Worm (Caenorhabditis elegans) whole organism, young adult: ENCODE measurements around the gene pigg-1.

Source experiments
- B0019.2 ChIP-seq: fragments of 200-800 bp; sonication (Bioruptor generic); conservative IDR thresholded peaks from 2 replicates; pipeline ENCODE4 v1.3.6; 2022; ENCODE audit warnings: missing genetic modification reagents, missing genetic modification characterization, missing compliant biosample characterization
- B0035.1 ChIP-seq: sonication (generic microtip); optimal IDR thresholded peaks from 2 replicates; lab custom pipeline; 2016; ENCODE audit warnings: missing genetic modification characterization, mild to moderate bottlenecking, missing compliant biosample characterization, missing genotype, missing genetic modification reagents
- B0336.3 ChIP-seq: fragments of 200-800 bp; sonication (Bioruptor generic); IDR thresholded peaks from 2 replicates; pipeline ENCODE4 v1.3.6; 2022; ENCODE audit warnings: missing genetic modification characterization, missing compliant biosample characterization
- D2030.7 ChIP-seq: fragments of 200-800 bp; sonication (Bioruptor generic); IDR thresholded peaks from 2 replicates; pipeline ENCODE4 v1.3.6; 2022; ENCODE audit warnings: missing genetic modification reagents, missing genetic modification characterization, missing compliant biosample characterization
- F33H1.4 ChIP-seq: fragments of 200-800 bp; sonication (Bioruptor generic); IDR thresholded peaks from 2 replicates; pipeline ENCODE4 v1.3.6; 2022; ENCODE audit warnings: missing genetic modification reagents, missing genetic modification characterization, missing compliant biosample characterization
- F49E8.2 ChIP-seq: sonication (generic microtip); optimal IDR thresholded peaks from 3 replicates; lab custom pipeline; 2017; ENCODE audit warnings: missing genetic modification characterization, mild to moderate bottlenecking, missing compliant biosample characterization, antibody characterized with exemption, moderate library complexity; ENCODE audit not compliant: insufficient read depth
- Y53G8AR.9 ChIP-seq: fragments of 200-800 bp; sonication (Bioruptor generic); conservative IDR thresholded peaks from 2 replicates; pipeline ENCODE4 v1.3.6; 2022; ENCODE audit warnings: missing genetic modification reagents, missing genetic modification characterization, missing compliant biosample characterization
- Y95B8A.8 ChIP-seq: fragments of 200-800 bp; sonication (Bioruptor generic); IDR thresholded peaks from 2 replicates; pipeline ENCODE4 v1.3.6; 2022; ENCODE audit warnings: missing genetic modification reagents, missing genetic modification characterization, missing compliant biosample characterization
- ama-1 ChIP-seq, 3 experiments: fragments of 150-350 bp in 1 of 3; sonication (generic microtip) in 2 of 3; optimal IDR thresholded peaks; 2 replicates each; lab custom pipeline; 2014 to 2018; ENCODE audit warnings: missing biosample characterization in 2 of 3, missing genetic modification characterization in 2 of 3, missing genetic modification reagents in 2 of 3
- aptf-3 ChIP-seq: fragments of 200-800 bp; sonication (Bioruptor generic); IDR thresholded peaks from 2 replicates; pipeline ENCODE4 v1.3.6; 2022; ENCODE audit warnings: missing genetic modification characterization, missing compliant biosample characterization
- bed-2 ChIP-seq: fragments of 200-800 bp; sonication (Bioruptor generic); IDR thresholded peaks from 2 replicates; pipeline ENCODE4 v1.3.6; 2022; ENCODE audit warnings: missing genetic modification reagents, missing genetic modification characterization, missing compliant biosample characterization
- ceh-100 ChIP-seq: fragments of 200-800 bp; sonication (Bioruptor generic); IDR thresholded peaks from 2 replicates; pipeline ENCODE4 v1.3.6; 2022; ENCODE audit warnings: missing genetic modification reagents, missing genetic modification characterization, missing compliant biosample characterization
- ceh-91 ChIP-seq: fragments of 200-800 bp; sonication (Bioruptor generic); IDR thresholded peaks from 2 replicates; pipeline ENCODE4 v1.3.6; 2022; ENCODE audit warnings: missing genetic modification reagents, missing genetic modification characterization, missing compliant biosample characterization
- dox-1 ChIP-seq: fragments of 200-800 bp; sonication (Bioruptor generic); IDR thresholded peaks from 2 replicates; pipeline ENCODE4 v1.3.6; 2022; ENCODE audit warnings: missing genetic modification reagents, missing genetic modification characterization, missing compliant biosample characterization
- dpl-1 ChIP-seq: fragments of 150-350 bp; optimal IDR thresholded peaks from 2 replicates; lab custom pipeline; 2014; ENCODE audit warnings: missing biosample characterization, missing genetic modification reagents, missing genetic modification characterization
- efl-1 ChIP-seq: fragments of 150-350 bp; optimal IDR thresholded peaks from 2 replicates; lab custom pipeline; 2014; ENCODE audit warnings: missing biosample characterization, missing genetic modification reagents, missing genetic modification characterization
- egl-44 ChIP-seq: fragments of 200-800 bp; sonication (Bioruptor generic); IDR thresholded peaks from 2 replicates; pipeline ENCODE4 v1.3.6; 2022; ENCODE audit warnings: missing genetic modification reagents, missing genetic modification characterization, missing compliant biosample characterization
- ekl-4 ChIP-seq: fragments of 200-800 bp; sonication (Bioruptor generic); IDR thresholded peaks from 2 replicates; pipeline ENCODE4 v1.3.6; 2022; ENCODE audit warnings: missing genetic modification reagents, missing genetic modification characterization, missing compliant biosample characterization
- hlh-26 ChIP-seq: fragments of 200-800 bp; sonication (Bioruptor generic); conservative IDR thresholded peaks from 2 replicates; pipeline ENCODE4 v1.3.6; 2022; ENCODE audit warnings: missing genetic modification reagents, missing genetic modification characterization, missing compliant biosample characterization
- hmg-1.2 ChIP-seq: fragments of 200-800 bp; sonication (Bioruptor generic); IDR thresholded peaks from 2 replicates; pipeline ENCODE4 v1.3.6; 2022; ENCODE audit warnings: missing genetic modification reagents, missing genetic modification characterization, missing compliant biosample characterization
- hsf-1 ChIP-seq: fragments of 200-800 bp; sonication (Bioruptor generic); IDR thresholded peaks from 2 replicates; pipeline ENCODE4 v1.3.6; 2022; ENCODE audit warnings: missing genetic modification reagents, missing genetic modification characterization, missing compliant biosample characterization
- lin-35 ChIP-seq, 3 experiments: fragments of 150-350 bp in 2 of 3; sonication (generic microtip) in 1 of 3; optimal IDR thresholded peaks; 2 replicates each; lab custom pipeline; 2014 to 2018; ENCODE audit warnings: missing biosample characterization in 3 of 3, missing genetic modification characterization in 3 of 3, missing genetic modification reagents in 3 of 3
- lin-40 ChIP-seq: sonication (generic microtip); optimal IDR thresholded peaks from 2 replicates; lab custom pipeline; 2016; ENCODE audit warnings: missing genetic modification characterization, mild to moderate bottlenecking, missing compliant biosample characterization, missing genotype, missing genetic modification reagents
- lin-54 ChIP-seq: fragments of 200-800 bp; sonication (Bioruptor generic); optimal IDR thresholded peaks from 2 replicates; lab custom pipeline; 2018; ENCODE audit warnings: mild to moderate bottlenecking, missing genetic modification characterization, missing compliant biosample characterization
- lsl-1 ChIP-seq: fragments of 200-800 bp; sonication (Bioruptor generic); optimal IDR thresholded peaks from 2 replicates; lab custom pipeline; 2018; ENCODE audit warnings: mild to moderate bottlenecking, missing genetic modification characterization, moderate library complexity, missing compliant biosample characterization
- madf-3 ChIP-seq: fragments of 200-800 bp; sonication (Bioruptor generic); IDR thresholded peaks from 2 replicates; pipeline ENCODE4 v1.3.6; 2022; ENCODE audit warnings: missing genetic modification reagents, missing genetic modification characterization, missing compliant biosample characterization
- madf-6 ChIP-seq: fragments of 200-800 bp; sonication (Bioruptor generic); IDR thresholded peaks from 2 replicates; pipeline ENCODE4 v1.3.6; 2022; ENCODE audit warnings: missing genetic modification reagents, missing genetic modification characterization, missing compliant biosample characterization
- madf-8 ChIP-seq: fragments of 200-800 bp; sonication (Bioruptor generic); conservative IDR thresholded peaks from 2 replicates; pipeline ENCODE4 v1.3.6; 2022; ENCODE audit warnings: missing genetic modification reagents, missing genetic modification characterization, missing compliant biosample characterization
- mcd-1 ChIP-seq: fragments of 200-800 bp; sonication (Bioruptor generic); IDR thresholded peaks from 2 replicates; pipeline ENCODE4 v1.3.6; 2022; ENCODE audit warnings: missing genetic modification reagents, missing genetic modification characterization, missing compliant biosample characterization
- nfya-2 ChIP-seq: fragments of 200-800 bp; sonication (Bioruptor generic); IDR thresholded peaks from 2 replicates; pipeline ENCODE4 v1.3.6; 2022; ENCODE audit warnings: missing genetic modification reagents, missing genetic modification characterization, missing compliant biosample characterization
- nhr-80 ChIP-seq: sonication (generic microtip); optimal IDR thresholded peaks from 2 replicates; lab custom pipeline; 2016; ENCODE audit warnings: missing genetic modification characterization, missing compliant biosample characterization
- sdz-38 ChIP-seq: sonication (generic microtip); optimal IDR thresholded peaks from 2 replicates; lab custom pipeline; 2016; ENCODE audit warnings: missing genotype, missing genetic modification characterization, missing compliant biosample characterization
- snpc-1.1 ChIP-seq: sonication (generic microtip); optimal IDR thresholded peaks from 2 replicates; lab custom pipeline; 2017; ENCODE audit warnings: missing genetic modification characterization, mild to moderate bottlenecking, missing compliant biosample characterization, antibody characterized with exemption, moderate library complexity, missing genotype, missing genetic modification reagents; ENCODE audit not compliant: insufficient read depth
- snpc-1.3 ChIP-seq: sonication (generic microtip); optimal IDR thresholded peaks from 2 replicates; lab custom pipeline; 2017; ENCODE audit warnings: missing genetic modification characterization, mild to moderate bottlenecking, missing compliant biosample characterization, antibody characterized with exemption, moderate library complexity, missing genotype, missing genetic modification reagents; ENCODE audit not compliant: insufficient read depth
- snpc-3.4 ChIP-seq: sonication (generic microtip); optimal IDR thresholded peaks from 2 replicates; lab custom pipeline; 2017; ENCODE audit warnings: missing genetic modification characterization, mild to moderate bottlenecking, missing compliant biosample characterization, antibody characterized with exemption, moderate library complexity, missing genotype, missing genetic modification reagents
- snpc-4 ChIP-seq, 5 experiments: fragments of 150-350 bp in 1 of 5; sonication (generic microtip) in 4 of 5; optimal IDR thresholded peaks; 2 replicates each; lab custom pipeline; 2014 to 2018; ENCODE audit warnings: missing genetic modification characterization in 5 of 5, missing biosample characterization in 3 of 5, antibody characterized with exemption in 2 of 5, mild to moderate bottlenecking in 2 of 5, missing compliant biosample characterization in 2 of 5, missing genotype in 2 of 5, moderate library complexity in 2 of 5, missing genetic modification reagents in 1 of 5
- tbp1 ChIP-seq: fragments of 200-800 bp; sonication (Bioruptor generic); optimal IDR thresholded peaks from 2 replicates; lab custom pipeline; 2018; ENCODE audit warnings: mild to moderate bottlenecking, missing genetic modification characterization, missing compliant biosample characterization
- tlf-1 ChIP-seq: fragments of 200-800 bp; sonication (Bioruptor generic); optimal IDR thresholded peaks from 2 replicates; lab custom pipeline; 2018; ENCODE audit warnings: mild to moderate bottlenecking, missing genetic modification characterization, missing compliant biosample characterization
- unc-130 ChIP-seq: sonication (generic microtip); optimal IDR thresholded peaks from 2 replicates; lab custom pipeline; 2016; ENCODE audit warnings: missing genetic modification reagents, missing genetic modification characterization, missing compliant biosample characterization
- xnd-1 ChIP-seq: sonication (generic microtip); optimal IDR thresholded peaks from 2 replicates; lab custom pipeline; 2016; ENCODE audit warnings: missing genotype, missing genetic modification reagents, missing genetic modification characterization, missing compliant biosample characterization

pigg-1 gene

DNA sequence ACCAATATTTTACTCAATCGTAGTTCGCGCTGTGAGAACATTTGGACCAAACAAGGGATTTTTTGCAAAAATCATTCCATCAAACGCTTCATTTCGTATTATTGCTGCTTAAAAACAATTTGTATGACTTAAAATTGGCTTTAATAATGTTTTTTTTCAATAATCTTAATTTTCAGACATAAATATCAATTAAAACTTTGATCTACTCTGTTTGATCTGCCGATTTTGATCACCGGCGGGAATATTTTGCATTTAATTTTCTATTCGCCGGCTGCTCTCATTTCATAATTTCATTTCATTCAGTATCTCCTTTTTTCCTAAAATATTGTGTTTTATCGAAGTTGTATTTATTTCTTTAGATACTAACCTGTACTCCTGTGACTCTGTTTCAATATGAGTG is 24.9 kb downstream of the pigg-1 start, which contains the start of gene puf-5:
Gene puf-5, plus strand, starts transcription at position 358 of the 400 bp plus-strand sequence.
- no peak for TF ChIP-seq nfya-2 (GFP tag; lab: Robert Waterston, UW)
- TF ChIP-seq snpc-3.4 (tag; lab: Kevin White, UChicago): peak; percentile 78
- TF ChIP-seq D2030.7 (GFP tag; lab: Robert Waterston, UW): peak; percentile 79
- TF ChIP-seq snpc-1.1 (tag; lab: Kevin White, UChicago): peak; percentile 78
- no peak for TF ChIP-seq B0019.2 (GFP tag; lab: Robert Waterston, UW)
- peak; percentile 94 for TF ChIP-seq madf-6 (GFP tag; lab: Robert Waterston, UW)
- TF ChIP-seq tbp1 (GFP tag; lab: Kevin White, UChicago): peak; percentile 15
- peak in 1 of 3 experiments; percentile 2 for TF ChIP-seq lin-35 (GFP tag; optimal IDR thresholded peaks at IDR 0.05; lab: Kevin White, UChicago)
- TF ChIP-seq dpl-1 (GFP tag; lab: Kevin White, UChicago): peak; percentile 63
- TF ChIP-seq snpc-4 (GFP tag; optimal IDR thresholded peaks at IDR 0.05; lab: Kevin White, UChicago): peak; percentile 21
- TF ChIP-seq snpc-4 (tag; optimal IDR thresholded peaks at IDR 0.05; lab: Kevin White, UChicago): peak in 1 of 4 experiments; percentile 22
- TF ChIP-seq efl-1 (GFP tag; lab: Kevin White, UChicago): peak; percentile 95
- peak; percentile 44 for TF ChIP-seq lin-54 (GFP tag; lab: Kevin White, UChicago)
- TF ChIP-seq xnd-1 (tag; lab: Kevin White, UChicago): peak; percentile 85
- TF ChIP-seq lsl-1 (GFP tag; lab: Kevin White, UChicago): peak; percentile 88
- TF ChIP-seq Y95B8A.8 (GFP tag; lab: Robert Waterston, UW): 0 out of 2 replicates have a peak, but pooled peaks have one; percentile 56
- no peak for TF ChIP-seq bed-2 (GFP tag; lab: Robert Waterston, UW)
- peak; percentile 65; the same call in 1 of the 2 replicates for TF ChIP-seq hsf-1
- no peak for TF ChIP-seq madf-3 (GFP tag; lab: Robert Waterston, UW)
- peak; percentile 88 for TF ChIP-seq madf-8 (GFP tag; lab: Robert Waterston, UW)
- TF ChIP-seq F49E8.2 (tag; lab: Kevin White, UChicago): peak; percentile 73
- peak; percentile 67 for TF ChIP-seq F33H1.4 (GFP tag; lab: Robert Waterston, UW)
- peak; percentile 70 for TF ChIP-seq ceh-91 (GFP tag; lab: Robert Waterston, UW)
- 0 out of 2 replicates have a peak, but pooled peaks have one; percentile 11 for TF ChIP-seq dox-1 (GFP tag; lab: Robert Waterston, UW)
- TF ChIP-seq snpc-1.3 (tag; lab: Kevin White, UChicago): peak; percentile 17
- TF ChIP-seq unc-130 (GFP tag; lab: Kevin White, UChicago): peak; percentile 29
- no peak for TF ChIP-seq nhr-80
- 0 out of 2 replicates have a peak, but pooled peaks have one; percentile 41 for TF ChIP-seq ekl-4 (GFP tag; lab: Robert Waterston, UW)
- TF ChIP-seq lin-40 (tag; lab: Kevin White, UChicago): no peak
- TF ChIP-seq hlh-26: no peak
- TF ChIP-seq tlf-1 (GFP tag; lab: Kevin White, UChicago): peak; percentile 25

DNA sequence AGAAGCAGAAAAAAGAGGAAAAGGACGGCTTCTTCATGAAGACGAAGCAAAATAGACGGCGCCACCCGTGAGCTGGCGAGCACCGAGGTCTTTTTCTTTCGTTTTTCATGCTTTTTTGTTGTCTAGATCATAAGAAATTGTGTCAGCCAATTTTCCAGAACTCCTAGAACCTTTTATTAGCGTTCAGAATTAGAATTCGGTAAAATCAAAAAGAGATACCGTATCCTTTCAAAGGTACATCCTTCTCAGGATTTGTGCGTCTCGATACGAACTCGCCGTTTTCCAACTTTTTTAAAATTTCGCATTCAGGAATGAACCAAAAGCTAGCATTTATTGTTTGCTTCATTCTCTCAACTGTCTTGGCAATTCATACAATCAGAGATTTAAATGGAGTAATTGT is 27.0 kb downstream of the pigg-1 start, which contains the start of gene F54C9.7:
Gene F54C9.7, plus strand, starts transcription at position 301 of the 400 bp plus-strand sequence.
- TF ChIP-seq egl-44 (GFP tag; lab: Robert Waterston, UW) (no peak), ama-1 (optimal IDR thresholded peaks at IDR 0.05; lab: Kevin White, UChicago) (no peak), ama-1 (GFP tag; optimal IDR thresholded peaks at IDR 0.05; lab: Kevin White, UChicago) (no peak), unc-130 (GFP tag; lab: Kevin White, UChicago) (no peak)

DNA sequence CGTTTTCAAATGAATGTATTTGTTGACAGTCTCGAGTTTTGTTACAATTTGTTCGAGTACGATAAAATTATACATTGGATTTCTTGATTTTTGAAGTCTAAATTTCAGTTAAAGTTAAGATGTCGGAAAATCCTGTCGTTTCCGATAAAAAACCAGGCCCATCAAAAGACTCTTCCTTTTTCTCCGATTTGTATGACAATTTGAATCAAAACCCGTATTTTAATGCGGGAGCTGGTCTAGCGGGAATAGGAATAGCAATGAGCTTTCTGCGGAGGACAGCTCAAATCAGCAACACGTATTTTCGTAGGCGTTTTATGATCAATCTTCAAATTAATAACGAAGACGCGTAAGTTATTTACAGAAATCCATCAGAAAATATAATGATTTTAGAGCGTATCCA is 29.1 kb downstream of the pigg-1 start, which contains the start of gene bcs-1:
Gene bcs-1, plus strand, starts transcription at position 109 of the 400 bp plus-strand sequence.
- TF ChIP-seq lsl-1 (GFP tag; lab: Kevin White, UChicago) (peak; percentile 26), tlf-1 (GFP tag; lab: Kevin White, UChicago) (no peak), Y53G8AR.9 (peak; percentile 61; the same call in 1 of the 2 replicates), ama-1 (optimal IDR thresholded peaks at IDR 0.05; lab: Kevin White, UChicago) (no peak), ama-1 (GFP tag; optimal IDR thresholded peaks at IDR 0.05; lab: Kevin White, UChicago) (no peak), hmg-1.2 (GFP tag; lab: Robert Waterston, UW) (no peak), lin-54 (GFP tag; lab: Kevin White, UChicago) (peak; percentile 10), madf-6 (GFP tag; lab: Robert Waterston, UW) (peak; percentile 70; the same call in 1 of the 2 replicates), mcd-1 (GFP tag; lab: Robert Waterston, UW) (no peak), B0035.1 (tag; lab: Kevin White, UChicago) (no peak), snpc-1.1 (tag; lab: Kevin White, UChicago) (peak; percentile 36), ekl-4 (GFP tag; lab: Robert Waterston, UW) (0 out of 2 replicates have a peak, but pooled peaks have one; percentile 20), B0336.3 (peak; percentile 52; the same call in 1 of the 2 replicates), snpc-4 (GFP tag; optimal IDR thresholded peaks at IDR 0.05; lab: Kevin White, UChicago) (peak; percentile 28), snpc-4 (tag; optimal IDR thresholded peaks at IDR 0.05; lab: Kevin White, UChicago) (no peak), sdz-38 (tag; lab: Kevin White, UChicago) (no peak), aptf-3 (no peak), ceh-100 (GFP tag; lab: Robert Waterston, UW) (0 out of 2 replicates have a peak, but pooled peaks have one; percentile 8)
